Fruit fly (Drosophila melanogaster) whole organism, embryonic: Measurements from ENCODE around the gene dUTPase.

ENCODE experiments used
- Adf1 ChIP-seq: fragments of 200-800 bp; sonication (Bioruptor generic); IDR thresholded peaks from 2 replicates; pipeline ENCODE4 v1.3.6; 2022; ENCODE audit warnings: missing biosample characterization, missing genetic modification characterization
- Atf6 ChIP-seq: fragments of 200-800 bp; sonication (Bioruptor generic); IDR thresholded peaks from 2 replicates; pipeline ENCODE4 v1.3.6; 2022; ENCODE audit warnings: missing biosample characterization, missing genetic modification characterization
- Awh ChIP-seq: fragments of 200-800 bp; sonication (Bioruptor generic); IDR thresholded peaks from 2 replicates; pipeline ENCODE4, ENCODE4 v1.3.6; 2022; ENCODE audit warnings: missing biosample characterization, missing genetic modification characterization
- Bgb ChIP-seq: fragments of 200-800 bp; sonication (Bioruptor generic); IDR thresholded peaks from 2 replicates; pipeline ENCODE4 v1.3.6; 2022; ENCODE audit warnings: missing biosample characterization, missing genetic modification characterization; ENCODE audit not compliant: partially characterized antibody
- Bteb2 ChIP-seq: fragments of 200-800 bp; sonication (Bioruptor generic); optimal IDR thresholded peaks from 2 replicates; lab custom pipeline; 2016; ENCODE audit warnings: missing biosample characterization, missing genetic modification characterization
- CG10654 ChIP-seq: fragments of 200-800 bp; sonication (Bioruptor generic); optimal IDR thresholded peaks from 2 replicates; lab custom pipeline; 2016; ENCODE audit warnings: missing biosample characterization, missing genetic modification characterization
- CG11398 ChIP-seq: fragments of 200-800 bp; sonication (Bioruptor generic); optimal IDR thresholded peaks from 2 replicates; lab custom pipeline; 2016; ENCODE audit warnings: missing biosample characterization, missing genetic modification characterization
- CG12391 ChIP-seq: fragments of 200-800 bp; sonication (Bioruptor generic); optimal IDR thresholded peaks from 3 replicates; lab custom pipeline; 2018; ENCODE audit warnings: missing biosample characterization, mild to moderate bottlenecking, missing genetic modification characterization, moderate library complexity
- CG1529 ChIP-seq: fragments of 200-800 bp; sonication (Bioruptor generic); optimal IDR thresholded peaks from 3 replicates; lab custom pipeline; 2018; ENCODE audit warnings: missing biosample characterization, missing genetic modification characterization
- CG15514 ChIP-seq: fragments of 200-800 bp; sonication (Bioruptor generic); optimal IDR thresholded peaks from 3 replicates; lab custom pipeline; 2017; ENCODE audit warnings: missing biosample characterization, missing genetic modification characterization, mild to moderate bottlenecking, moderate library complexity, missing genetic modification reagents
- CG17361 ChIP-seq: fragments of 200-800 bp; sonication (Bioruptor generic); IDR thresholded peaks from 3 replicates; pipeline ENCODE4 v1.3.6; 2022; ENCODE audit warnings: missing biosample characterization, missing genetic modification characterization
- CG18262 ChIP-seq: fragments of 200-800 bp; optimal IDR thresholded peaks from 3 replicates; lab custom pipeline; 2019; ENCODE audit warnings: missing biosample characterization, mild to moderate bottlenecking, missing genetic modification characterization, moderate library complexity
- CG18619 ChIP-seq: fragments of 200-800 bp; sonication (Bioruptor generic); optimal IDR thresholded peaks from 3 replicates; lab custom pipeline; 2017; ENCODE audit warnings: missing biosample characterization, mild to moderate bottlenecking, missing genetic modification characterization
- CG2120 ChIP-seq: fragments of 200-800 bp; sonication (Bioruptor generic); optimal IDR thresholded peaks from 3 replicates; lab custom pipeline; 2016; ENCODE audit warnings: missing biosample characterization, missing genetic modification characterization
- CG2678 ChIP-seq: fragments of 200-800 bp; sonication (Bioruptor generic); optimal IDR thresholded peaks from 3 replicates; lab custom pipeline; 2019; ENCODE audit warnings: missing biosample characterization, mild to moderate bottlenecking, missing genetic modification characterization, moderate library complexity
- CG30020 ChIP-seq: fragments of 200-800 bp; optimal IDR thresholded peaks from 2 replicates; lab custom pipeline; 2019; ENCODE audit warnings: missing biosample characterization, mild to moderate bottlenecking, missing genetic modification characterization, moderate library complexity
- CG3281 ChIP-seq: fragments of 200-800 bp; sonication (Bioruptor generic); optimal IDR thresholded peaks from 3 replicates; lab custom pipeline; 2017; ENCODE audit warnings: missing biosample characterization, mild to moderate bottlenecking, missing genetic modification characterization
- CG4617 ChIP-seq: fragments of 200-800 bp; sonication (Bioruptor generic); optimal IDR thresholded peaks from 3 replicates; lab custom pipeline; 2016; ENCODE audit warnings: missing biosample characterization, missing genetic modification characterization, borderline replicate concordance
- CG6175 ChIP-seq: fragments of 200-800 bp; sonication (Bioruptor generic); IDR thresholded peaks from 3 replicates; pipeline ENCODE4 v1.3.6; 2022; ENCODE audit warnings: missing biosample characterization, missing genetic modification characterization
- CG6272 ChIP-seq: fragments of 200-800 bp; sonication (Bioruptor generic); IDR thresholded peaks from 2 replicates; pipeline ENCODE4 v1.3.6; 2022; ENCODE audit warnings: missing biosample characterization, missing genetic modification characterization
- CG7786 ChIP-seq: fragments of 200-800 bp; sonication (Bioruptor generic); optimal IDR thresholded peaks from 2 replicates; lab custom pipeline; 2016; ENCODE audit warnings: missing biosample characterization, missing genetic modification characterization
- CG8765 ChIP-seq: fragments of 200-800 bp; sonication (Bioruptor generic); IDR thresholded peaks from 2 replicates; pipeline ENCODE4 v1.3.6; 2022; ENCODE audit warnings: missing biosample characterization, missing genetic modification characterization
- CG9215 ChIP-seq: fragments of 200-800 bp; sonication (Bioruptor generic); IDR thresholded peaks from 2 replicates; pipeline ENCODE4 v1.3.6; 2022; ENCODE audit warnings: missing biosample characterization, missing genetic modification characterization
- CG9437 ChIP-seq: fragments of 200-800 bp; sonication (Bioruptor generic); optimal IDR thresholded peaks from 2 replicates; lab custom pipeline; 2018; ENCODE audit warnings: missing biosample characterization, mild to moderate bottlenecking, missing genetic modification characterization
- CHES-1-like ChIP-seq: fragments of 200-800 bp; sonication (Bioruptor generic); optimal IDR thresholded peaks from 2 replicates; lab custom pipeline; 2016; ENCODE audit warnings: missing biosample characterization, missing genetic modification characterization
- CTCF ChIP-seq: fragments of 200-800 bp; sonication (Bioruptor generic); optimal IDR thresholded peaks from 2 replicates; lab custom pipeline; 2017; ENCODE audit warnings: missing biosample characterization, mild to moderate bottlenecking, missing genetic modification characterization, moderate library complexity
- D19A ChIP-seq: fragments of 200-800 bp; optimal IDR thresholded peaks from 3 replicates; lab custom pipeline; 2019; ENCODE audit warnings: missing biosample characterization, mild to moderate bottlenecking, missing genetic modification characterization, moderate library complexity
- Dbx ChIP-seq: fragments of 200-800 bp; sonication (Bioruptor generic); IDR thresholded peaks from 3 replicates; pipeline ENCODE4 v1.3.6; 2022; ENCODE audit warnings: missing biosample characterization, missing genetic modification characterization
- Elba2 ChIP-seq: fragments of 200-800 bp; sonication (Bioruptor generic); optimal IDR thresholded peaks from 3 replicates; lab custom pipeline; 2016; ENCODE audit warnings: missing biosample characterization, missing genetic modification characterization
- Fer2 ChIP-seq: fragments of 200-800 bp; sonication (Bioruptor generic); optimal IDR thresholded peaks from 2 replicates; lab custom pipeline; 2018; ENCODE audit warnings: missing biosample characterization, mild to moderate bottlenecking, missing genetic modification characterization, moderate library complexity
- Hr3 ChIP-seq: fragments of 200-800 bp; sonication (Bioruptor generic); optimal IDR thresholded peaks from 3 replicates; lab custom pipeline; 2016; ENCODE audit warnings: missing biosample characterization, missing genetic modification characterization
- MESR4 ChIP-seq: fragments of 200-800 bp; sonication (Bioruptor generic); optimal IDR thresholded peaks from 2 replicates; lab custom pipeline; 2018; ENCODE audit warnings: missing biosample characterization, mild to moderate bottlenecking, missing genetic modification characterization, moderate library complexity
- Meics ChIP-seq: fragments of 200-800 bp; sonication (Bioruptor generic); optimal IDR thresholded peaks from 2 replicates; lab custom pipeline; 2017; ENCODE audit warnings: missing biosample characterization, mild to moderate bottlenecking, missing genetic modification characterization
- NK7.1 ChIP-seq: fragments of 200-800 bp; sonication (Bioruptor generic); optimal IDR thresholded peaks from 3 replicates; lab custom pipeline; 2016; ENCODE audit warnings: missing biosample characterization, missing genetic modification characterization
- Pdp1 ChIP-seq, 2 experiments: fragments of 200-800 bp; sonication (Bioruptor generic); optimal IDR thresholded peaks; 3 replicates each; lab custom pipeline; 2016; ENCODE audit warnings: missing biosample characterization in 2 of 2, missing genetic modification characterization in 2 of 2, mild to moderate bottlenecking in 1 of 2, moderate library complexity in 1 of 2
- ab ChIP-seq: fragments of 200-800 bp; sonication (Bioruptor generic); optimal IDR thresholded peaks from 2 replicates; lab custom pipeline; 2016; ENCODE audit warnings: missing biosample characterization, missing genetic modification characterization
- ac ChIP-seq: fragments of 200-800 bp; sonication (Bioruptor generic); optimal IDR thresholded peaks from 3 replicates; lab custom pipeline; 2017; ENCODE audit warnings: missing biosample characterization, mild to moderate bottlenecking, missing genetic modification characterization
- da ChIP-seq: fragments of 200-800 bp; sonication (Bioruptor generic); optimal IDR thresholded peaks from 2 replicates; lab custom pipeline; 2016; ENCODE audit warnings: missing biosample characterization, missing genetic modification characterization
- fd96Cb ChIP-seq: fragments of 200-800 bp; sonication (Bioruptor generic); optimal IDR thresholded peaks from 2 replicates; lab custom pipeline; 2018; ENCODE audit warnings: missing biosample characterization, mild to moderate bottlenecking, missing genetic modification characterization, moderate library complexity
- jing ChIP-seq: fragments of 200-800 bp; sonication (Bioruptor generic); optimal IDR thresholded peaks from 2 replicates; lab custom pipeline; 2018; ENCODE audit warnings: missing biosample characterization, mild to moderate bottlenecking, missing genetic modification characterization
- ken ChIP-seq: fragments of 200-800 bp; sonication (Bioruptor generic); IDR thresholded peaks from 3 replicates; pipeline ENCODE4 v1.3.6; 2022; ENCODE audit warnings: missing biosample characterization, missing genetic modification characterization
- lmd ChIP-seq: fragments of 200-800 bp; sonication (Bioruptor generic); IDR thresholded peaks from 2 replicates; pipeline ENCODE4 v1.3.6; 2022; ENCODE audit warnings: missing biosample characterization, missing genetic modification characterization
- lola ChIP-seq, 3 experiments: fragments of >200 bp in 2 of 3; fragments of 200-800 bp in 1 of 3; sonication (Bioruptor generic) in 1 of 3; optimal IDR thresholded peaks; 2 replicates each; lab custom pipeline; 2017 to 2019; ENCODE audit warnings: missing biosample characterization in 3 of 3, missing genetic modification characterization in 3 of 3, mild to moderate bottlenecking in 1 of 3, moderate library complexity in 1 of 3
- maf-S ChIP-seq: fragments of 200-800 bp; sonication (Bioruptor generic); optimal IDR thresholded peaks from 2 replicates; lab custom pipeline; 2016; ENCODE audit warnings: missing biosample characterization, missing genetic modification characterization
- p53 ChIP-seq: fragments of 200-800 bp; sonication (Bioruptor generic); optimal IDR thresholded peaks from 2 replicates; lab custom pipeline; 2016; ENCODE audit warnings: missing biosample characterization, missing genetic modification characterization
- pita ChIP-seq: fragments of 200-800 bp; sonication (Bioruptor generic); optimal IDR thresholded peaks from 2 replicates; lab custom pipeline; 2017; ENCODE audit warnings: missing biosample characterization, mild to moderate bottlenecking, missing genetic modification characterization
- sqz ChIP-seq: fragments of 200-800 bp; sonication (Bioruptor generic); optimal IDR thresholded peaks from 3 replicates; lab custom pipeline; 2018; ENCODE audit warnings: missing biosample characterization, mild to moderate bottlenecking, missing genetic modification characterization
- trh ChIP-seq: fragments of 200-800 bp; sonication (Bioruptor generic); optimal IDR thresholded peaks from 2 replicates; lab custom pipeline; 2016; ENCODE audit warnings: missing biosample characterization, missing genetic modification characterization
- ttk ChIP-seq: fragments of 200-800 bp; sonication (Bioruptor generic); IDR thresholded peaks from 2 replicates; pipeline ENCODE4 v2.1.2; 2022; ENCODE audit warnings: missing biosample characterization, missing genetic modification characterization
- tup ChIP-seq: fragments of 200-800 bp; sonication (Bioruptor generic); optimal IDR thresholded peaks from 2 replicates; lab custom pipeline; 2016; ENCODE audit warnings: missing biosample characterization, mild to moderate bottlenecking, missing genetic modification characterization, moderate library complexity

The dUTPase gene

DNA sequence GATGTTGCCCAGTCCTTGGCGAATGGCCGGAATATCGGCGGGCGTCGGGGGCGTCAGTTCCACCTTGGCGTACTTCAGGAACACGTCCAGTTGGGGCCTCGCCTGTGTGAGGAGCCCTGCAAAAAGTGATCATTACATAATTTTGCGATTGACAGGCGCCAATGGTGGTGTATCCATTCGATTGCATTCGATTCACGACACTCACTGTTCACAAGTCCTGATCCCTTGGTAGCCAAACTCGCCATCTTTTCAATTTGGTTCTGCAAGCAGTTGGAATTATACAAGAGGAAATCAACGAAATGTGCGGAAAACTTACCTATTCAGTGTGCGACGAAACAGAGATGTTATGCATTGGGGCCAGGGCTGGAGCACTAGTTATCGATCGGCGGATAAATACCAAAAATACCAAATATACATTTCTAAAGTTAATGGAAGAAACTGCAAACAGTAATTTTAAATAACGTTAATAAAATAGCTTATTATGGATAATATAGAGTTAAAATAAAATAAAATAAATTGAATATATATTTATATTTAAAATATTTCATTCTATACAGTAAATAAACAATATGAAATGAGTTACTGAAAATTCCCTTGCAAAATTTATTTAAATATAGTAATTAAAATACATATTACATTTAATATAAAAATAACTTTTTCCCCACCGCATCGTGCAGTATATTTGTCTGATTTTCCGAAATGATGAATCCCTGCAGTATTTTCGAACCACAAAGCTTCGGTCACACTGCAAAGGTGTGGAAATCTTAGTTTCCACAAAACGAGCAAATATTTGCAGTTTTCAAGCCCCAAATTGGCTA is 34.9 kb upstream of the dUTPase start, which contains the start of the genes ATPsynG and SCAR (continued):
- TF ChIP-seq Elba2 (GFP tag; lab: Kevin White, UChicago) (peak; percentile 50), CTCF (no peak), Fer2 (tag; lab: Kevin White, UChicago) (no peak), trh (GFP tag; lab: Kevin White, UChicago) (no peak), Meics (peak; percentile 13), da (GFP tag; lab: Kevin White, UChicago) (no peak), CG8765 (no peak), CG10654 (no peak), jing (GFP tag; lab: Kevin White, UChicago) (no peak), p53 (no peak), Pdp1 (GFP tag; optimal IDR thresholded peaks at IDR 0.05; lab: Kevin White, UChicago) (peak in 1 of 2 experiments; percentile 98), sqz (GFP tag; lab: Kevin White, UChicago) (no peak), CG3281 (GFP tag; lab: Kevin White, UChicago) (peak; percentile 98), CG30020 (tag; lab: Kevin White, UChicago) (peak; percentile 58), pita (GFP tag; lab: Kevin White, UChicago) (no peak), maf-S (GFP tag; lab: Kevin White, UChicago) (no peak), MESR4 (GFP tag; lab: Kevin White, UChicago) (peak; percentile 94), ac (no peak), Bteb2 (GFP tag; lab: Kevin White, UChicago) (no peak), tup (GFP tag; lab: Kevin White, UChicago) (no peak), CG2678 (no peak), CG9215 (GFP tag; lab: Robert Waterston, UW) (no peak), NK7.1 (GFP tag; lab: Kevin White, UChicago) (no peak), Awh (GFP tag; lab: Robert Waterston, UW) (no peak), CG18619 (no peak), CG7786 (GFP tag; lab: Kevin White, UChicago) (no peak), CG2120 (GFP tag; lab: Kevin White, UChicago) (no peak), fd96Cb (tag; lab: Kevin White, UChicago) (no peak), Atf6 (GFP tag; lab: Robert Waterston, UW) (no peak), CG11398 (GFP tag; lab: Kevin White, UChicago) (no peak), lmd (GFP tag; lab: Robert Waterston, UW) (no peak), CG18262 (tag; lab: Kevin White, UChicago) (peak; percentile 11), Hr3 (no peak), ken (GFP tag; lab: Robert Waterston, UW) (no peak), CHES-1-like (GFP tag; lab: Kevin White, UChicago) (no peak), CG12391 (tag; lab: Kevin White, UChicago) (peak; percentile 44), lola (GFP tag; optimal IDR thresholded peaks at IDR 0.05; lab: Kevin White, UChicago) (peak in 1 of 3 experiments; percentile 4), ttk (GFP tag; lab: Robert Waterston, UW) (no peak), Bgb (GFP tag; lab: Robert Waterston, UW) (no peak), Adf1 (GFP tag; lab: Robert Waterston, UW) (no peak), D19A (tag; lab: Kevin White, UChicago) (no peak), CG9437 (GFP tag; lab: Kevin White, UChicago) (no peak), CG17361 (GFP tag; lab: Robert Waterston, UW) (peak; percentile 49; the same call in 2 of the 3 replicates), CG15514 (GFP tag; lab: Kevin White, UChicago) (peak; percentile 1), CG1529 (GFP tag; lab: Kevin White, UChicago) (no peak), ab (GFP tag; lab: Kevin White, UChicago) (no peak), Dbx (GFP tag; lab: Robert Waterston, UW) (peak; percentile 34; the same call in 1 of the 3 replicates), CG6272 (GFP tag; lab: Robert Waterston, UW) (no peak), CG6175 (GFP tag; lab: Robert Waterston, UW) (no peak), CG4617 (GFP tag; lab: Kevin White, UChicago) (no peak)
